Worm (Caenorhabditis elegans) whole organism, late embryonic: ENCODE data around the gene acs-11.

Experiments
- C08G9.2 ChIP-seq: sonication (generic microtip); optimal IDR thresholded peaks from 2 replicates; lab custom pipeline; 2016; ENCODE audit warnings: mild to moderate bottlenecking, missing genetic modification characterization, moderate library complexity, missing compliant biosample characterization
- K09A11.1 ChIP-seq: sonication (generic microtip); optimal IDR thresholded peaks from 2 replicates; lab custom pipeline; 2017; ENCODE audit warnings: antibody characterized with exemption, mild to moderate bottlenecking, missing genetic modification characterization, missing compliant biosample characterization; ENCODE audit not compliant: insufficient read depth
- ceh-18 ChIP-seq: sonication (generic microtip); optimal IDR thresholded peaks from 2 replicates; lab custom pipeline; 2016; ENCODE audit warnings: missing genetic modification characterization, missing compliant biosample characterization
- ceh-19 ChIP-seq: fragments of 200-800 bp; sonication (Bioruptor generic); optimal IDR thresholded peaks from 2 replicates; lab custom pipeline; 2018; ENCODE audit warnings: mild to moderate bottlenecking, missing genetic modification characterization, missing compliant biosample characterization
- ceh-24 ChIP-seq: sonication (generic microtip); optimal IDR thresholded peaks from 2 replicates; lab custom pipeline; 2016; ENCODE audit warnings: mild to moderate bottlenecking, missing genetic modification characterization, missing compliant biosample characterization
- ceh-30 ChIP-seq: fragments of 150-350 bp; optimal IDR thresholded peaks from 2 replicates; lab custom pipeline; 2014; ENCODE audit warnings: missing biosample characterization, missing genetic modification characterization
- ceh-31 ChIP-seq: sonication (generic microtip); optimal IDR thresholded peaks from 2 replicates; lab custom pipeline; 2016; ENCODE audit warnings: missing genetic modification characterization, missing compliant biosample characterization
- ceh-34 ChIP-seq: sonication (generic microtip); optimal IDR thresholded peaks from 2 replicates; lab custom pipeline; 2016; ENCODE audit warnings: mild to moderate bottlenecking, missing genetic modification characterization, missing compliant biosample characterization
- ceh-45 ChIP-seq: fragments of 200-800 bp; sonication (Bioruptor generic); IDR thresholded peaks from 2 replicates; pipeline ENCODE4 v1.3.6; 2022; ENCODE audit warnings: missing genetic modification reagents, missing genetic modification characterization, missing compliant biosample characterization
- ceh-6 ChIP-seq: fragments of 200-800 bp; sonication (Bioruptor generic); optimal IDR thresholded peaks from 2 replicates; lab custom pipeline; 2018; ENCODE audit warnings: mild to moderate bottlenecking, missing genetic modification characterization, missing compliant biosample characterization
- ceh-9 ChIP-seq: sonication (generic microtip); optimal IDR thresholded peaks from 2 replicates; lab custom pipeline; 2016; ENCODE audit warnings: mild to moderate bottlenecking, missing genetic modification characterization, inconsistent platforms, missing compliant biosample characterization
- dmd-4 ChIP-seq: sonication (generic microtip); optimal IDR thresholded peaks from 2 replicates; lab custom pipeline; 2016; ENCODE audit warnings: borderline replicate concordance, missing genetic modification characterization, missing compliant biosample characterization
- elt-2 ChIP-seq: sonication (generic microtip); optimal IDR thresholded peaks from 2 replicates; lab custom pipeline; 2016; ENCODE audit warnings: missing genetic modification reagents, missing genetic modification characterization, missing compliant biosample characterization
- elt-4 ChIP-seq: sonication (generic microtip); optimal IDR thresholded peaks from 2 replicates; lab custom pipeline; 2016; ENCODE audit warnings: missing genetic modification characterization, missing compliant biosample characterization
- eyg-1 ChIP-seq: sonication (generic microtip); optimal IDR thresholded peaks from 2 replicates; lab custom pipeline; 2016; ENCODE audit warnings: missing genotype, missing genetic modification characterization, missing compliant biosample characterization
- fax-1 ChIP-seq: sonication (generic microtip); optimal IDR thresholded peaks from 2 replicates; lab custom pipeline; 2016; ENCODE audit warnings: missing genotype, missing genetic modification characterization, missing compliant biosample characterization
- fkh-10 ChIP-seq: fragments of 150-350 bp; optimal IDR thresholded peaks from 2 replicates; lab custom pipeline; 2014; ENCODE audit warnings: missing biosample characterization, missing genetic modification reagents, missing genetic modification characterization
- fkh-6 ChIP-seq: sonication (generic microtip); optimal IDR thresholded peaks from 2 replicates; lab custom pipeline; 2016; ENCODE audit warnings: missing genetic modification characterization, missing compliant biosample characterization
- hlh-30 ChIP-seq: sonication (generic microtip); optimal IDR thresholded peaks from 2 replicates; lab custom pipeline; 2017; ENCODE audit warnings: antibody characterized with exemption, missing genetic modification characterization, missing compliant biosample characterization; ENCODE audit not compliant: insufficient read depth
- lin-11 ChIP-seq: fragments of 200-800 bp; sonication (Bioruptor generic); optimal IDR thresholded peaks from 2 replicates; lab custom pipeline; 2018; ENCODE audit warnings: mild to moderate bottlenecking, missing genetic modification characterization, missing compliant biosample characterization
- nfya-1 ChIP-seq: sonication (generic microtip); optimal IDR thresholded peaks from 2 replicates; lab custom pipeline; 2017; ENCODE audit warnings: missing genetic modification characterization, mild to moderate bottlenecking, missing compliant biosample characterization, antibody characterized with exemption, moderate library complexity
- nhr-11 ChIP-seq: fragments of 150-350 bp; optimal IDR thresholded peaks from 2 replicates; lab custom pipeline; 2014; ENCODE audit warnings: missing biosample characterization, missing genetic modification characterization
- nhr-232 ChIP-seq: sonication (generic microtip); optimal IDR thresholded peaks from 2 replicates; lab custom pipeline; 2016; ENCODE audit warnings: missing genetic modification characterization, missing compliant biosample characterization
- pat-9 ChIP-seq: fragments of 200-800 bp; sonication (Bioruptor generic); optimal IDR thresholded peaks from 2 replicates; lab custom pipeline; 2018; ENCODE audit warnings: mild to moderate bottlenecking, missing genetic modification characterization, moderate library complexity, missing compliant biosample characterization
- pax-1 ChIP-seq: fragments of 150-350 bp; optimal IDR thresholded peaks from 2 replicates; lab custom pipeline; 2014; ENCODE audit warnings: missing biosample characterization, missing genetic modification characterization
- pha-2 ChIP-seq: sonication (generic microtip); optimal IDR thresholded peaks from 2 replicates; lab custom pipeline; 2017; ENCODE audit warnings: mild to moderate bottlenecking, missing genetic modification characterization, missing compliant biosample characterization
- pha-4 ChIP-seq: fragments of 150-350 bp; optimal IDR thresholded peaks from 2 replicates; lab custom pipeline; 2018; ENCODE audit warnings: missing biosample characterization, missing genetic modification reagents, missing genetic modification characterization
- ref-2 ChIP-seq: sonication (generic microtip); optimal IDR thresholded peaks from 2 replicates; lab custom pipeline; 2016; ENCODE audit warnings: missing genetic modification characterization, missing compliant biosample characterization
- rnt-1 ChIP-seq: sonication (generic microtip); optimal IDR thresholded peaks from 2 replicates; lab custom pipeline; 2016; ENCODE audit warnings: missing genetic modification characterization, missing compliant biosample characterization
- sox-4 ChIP-seq: sonication (generic microtip); optimal IDR thresholded peaks from 2 replicates; lab custom pipeline; 2017; ENCODE audit warnings: mild to moderate bottlenecking, missing genetic modification characterization, inconsistent platforms, missing compliant biosample characterization
- syd-9 ChIP-seq: sonication (generic microtip); optimal IDR thresholded peaks from 2 replicates; lab custom pipeline; 2016; ENCODE audit warnings: mild to moderate bottlenecking, missing genetic modification characterization, moderate library complexity, missing compliant biosample characterization
- tbx-2 ChIP-seq: sonication (generic microtip); optimal IDR thresholded peaks from 2 replicates; lab custom pipeline; 2016; ENCODE audit warnings: missing genetic modification characterization, missing compliant biosample characterization
- tbx-7 ChIP-seq: sonication (generic microtip); optimal IDR thresholded peaks from 2 replicates; lab custom pipeline; 2016; ENCODE audit warnings: missing genotype, missing genetic modification characterization, missing compliant biosample characterization
- ttx-3 ChIP-seq: sonication (generic microtip); optimal IDR thresholded peaks from 2 replicates; lab custom pipeline; 2016; ENCODE audit warnings: missing genetic modification reagents, missing genetic modification characterization, missing compliant biosample characterization
- unc-3 ChIP-seq, 2 experiments: fragments of 200-800 bp in 1 of 2; sonication (Bioruptor generic) in 1 of 2; sonication (generic microtip) in 1 of 2; conservative IDR thresholded peaks in 1 of 2; optimal IDR thresholded peaks in 1 of 2; 2 replicates each; pipeline versions ENCODE4 v1.3.6 to Lab custom; 2016 to 2022; ENCODE audit warnings: missing compliant biosample characterization in 2 of 2, missing genetic modification characterization in 2 of 2, missing genetic modification reagents in 1 of 2
- unc-42 ChIP-seq: sonication (generic microtip); optimal IDR thresholded peaks from 2 replicates; lab custom pipeline; 2016; ENCODE audit warnings: missing genotype, missing genetic modification characterization, missing compliant biosample characterization
- unc-55 ChIP-seq: sonication (generic microtip); optimal IDR thresholded peaks from 2 replicates; lab custom pipeline; 2017; ENCODE audit warnings: missing biosample characterization, missing genetic modification reagents, missing genetic modification characterization
- zip-5 ChIP-seq: sonication (generic microtip); optimal IDR thresholded peaks from 2 replicates; lab custom pipeline; 2016; ENCODE audit warnings: missing genetic modification characterization, missing compliant biosample characterization
- ztf-16 ChIP-seq: sonication (generic microtip); optimal IDR thresholded peaks from 2 replicates; lab custom pipeline; 2017; ENCODE audit warnings: missing genetic modification characterization, missing compliant biosample characterization

Gene acs-11

ce11 chrII:4741527-4742187, at the start of gene acs-11:
Gene acs-11 (plus strand): TSS chrII:4742137.
- TF ChIP-seq sox-4 (no peak), elt-4 (tag; lab: Kevin White, UChicago) (no peak), pha-2 (tag; lab: Kevin White, UChicago) (no peak), ceh-45 (no peak), nhr-232 (no peak), ztf-16 (no peak), pha-4 (no peak), fkh-6 (tag; lab: Kevin White, UChicago) (no peak), ceh-30 (tag; lab: Kevin White, UChicago) (no peak), dmd-4 (no peak), syd-9 (no peak), unc-55 (GFP tag; lab: Kevin White, UChicago) (no peak), ttx-3 (tag; lab: Kevin White, UChicago) (no peak), tbx-2 (tag; lab: Kevin White, UChicago) (no peak), unc-3 (GFP tag; conservative IDR thresholded peaks at IDR 0.05; lab: Robert Waterston, UW) (no peak), unc-3 (tag; optimal IDR thresholded peaks at IDR 0.05; lab: Kevin White, UChicago) (no peak), nhr-11 (tag; lab: Kevin White, UChicago) (no peak), ref-2 (tag; lab: Kevin White, UChicago) (no peak), hlh-30 (tag; lab: Kevin White, UChicago) (no peak)

- TF ChIP-seq elt-2 (tag; lab: Kevin White, UChicago) (peak; percentile 43), fax-1 (tag; lab: Kevin White, UChicago) (no peak)
Measured at ce11 chrII:4693129-4693528, 48.8 kb upstream of the acs-11 start, which contains the start of gene F10G7.5. Gene F10G7.5 (plus strand): TSS chrII:4693414.

ce11 chrII:4696055-4696454, 45.9 kb upstream of the acs-11 start:
- TF ChIP-seq elt-4 (tag; lab: Kevin White, UChicago) = no peak
- no peak for TF ChIP-seq ceh-9 (tag; lab: Kevin White, UChicago)
- TF ChIP-seq fkh-10 (GFP tag; lab: Kevin White, UChicago) = no peak
- TF ChIP-seq ceh-24 (tag; lab: Kevin White, UChicago) = no peak
- TF ChIP-seq fax-1 (tag; lab: Kevin White, UChicago) = no peak

- TF ChIP-seq tbx-2 (tag; lab: Kevin White, UChicago) = peak; percentile 25
- no peak for TF ChIP-seq ceh-24 (tag; lab: Kevin White, UChicago)
- TF ChIP-seq elt-2 (tag; lab: Kevin White, UChicago) = no peak
- TF ChIP-seq ttx-3 (tag; lab: Kevin White, UChicago) = no peak
- peak; percentile 33 for TF ChIP-seq pax-1 (tag; lab: Kevin White, UChicago)
- TF ChIP-seq elt-4 (tag; lab: Kevin White, UChicago) = no peak
- TF ChIP-seq nfya-1 (tag; lab: Kevin White, UChicago) = peak; percentile 85
- peak; percentile 3 for TF ChIP-seq unc-42
- TF ChIP-seq unc-55 (GFP tag; lab: Kevin White, UChicago) = peak; percentile 97
- no peak for TF ChIP-seq ceh-30 (tag; lab: Kevin White, UChicago)
- TF ChIP-seq ref-2 (tag; lab: Kevin White, UChicago) = peak; percentile 21
- TF ChIP-seq tbx-7 (tag; lab: Kevin White, UChicago) = no peak
Measured at ce11 chrII:4698266-4698771, 43.6 kb upstream of the acs-11 start, which contains the start of the genes rpn-5 and scc-1. Gene rpn-5 (minus strand): TSS chrII:4698427. Gene scc-1 (plus strand): TSS chrII:4698721.

- TF ChIP-seq pat-9 (tag; lab: Kevin White, UChicago) = peak; percentile 33
- peak; percentile 55 for TF ChIP-seq rnt-1 (tag; lab: Kevin White, UChicago)
- peak; percentile 44 for TF ChIP-seq ceh-6 (GFP tag; lab: Kevin White, UChicago)
- peak; percentile 41 for TF ChIP-seq fkh-6 (tag; lab: Kevin White, UChicago)
- peak; percentile 35 for TF ChIP-seq lin-11 (tag; lab: Kevin White, UChicago)
- TF ChIP-seq dmd-4 = peak; percentile 64
- peak; percentile 45 for TF ChIP-seq fax-1 (tag; lab: Kevin White, UChicago)
- peak; percentile 78 for TF ChIP-seq nfya-1 (tag; lab: Kevin White, UChicago)
- TF ChIP-seq tbx-2 (tag; lab: Kevin White, UChicago) = peak; percentile 91
- TF ChIP-seq ceh-19 (GFP tag; lab: Kevin White, UChicago) = peak; percentile 61
- peak; percentile 73 for TF ChIP-seq ceh-18
- peak; percentile 3 for TF ChIP-seq K09A11.1 (tag; lab: Kevin White, UChicago)
- peak; percentile 56 for TF ChIP-seq zip-5 (tag; lab: Kevin White, UChicago)
- TF ChIP-seq unc-3 (GFP tag; conservative IDR thresholded peaks at IDR 0.05; lab: Robert Waterston, UW) = 0 out of 2 replicates have a peak, but pooled peaks have one; percentile 20
- peak; percentile 73 for TF ChIP-seq unc-3 (tag; optimal IDR thresholded peaks at IDR 0.05; lab: Kevin White, UChicago)
- peak; percentile 73 for TF ChIP-seq C08G9.2 (tag; lab: Kevin White, UChicago)
- TF ChIP-seq ceh-31 (tag; lab: Kevin White, UChicago) = peak; percentile 86
- peak; percentile 26 for TF ChIP-seq eyg-1 (tag; lab: Kevin White, UChicago)
- peak; percentile 75 for TF ChIP-seq ceh-34 (tag; lab: Kevin White, UChicago)
Measured at ce11 chrII:4701482-4702119, 40.3 kb upstream of the acs-11 start, which contains the start of gene unc-85. Gene unc-85 (plus strand): TSS chrII:4702069.
